Fruit fly (Drosophila melanogaster): ENCODE measurements around the gene CG43219.

Gene CG43219

DNA sequence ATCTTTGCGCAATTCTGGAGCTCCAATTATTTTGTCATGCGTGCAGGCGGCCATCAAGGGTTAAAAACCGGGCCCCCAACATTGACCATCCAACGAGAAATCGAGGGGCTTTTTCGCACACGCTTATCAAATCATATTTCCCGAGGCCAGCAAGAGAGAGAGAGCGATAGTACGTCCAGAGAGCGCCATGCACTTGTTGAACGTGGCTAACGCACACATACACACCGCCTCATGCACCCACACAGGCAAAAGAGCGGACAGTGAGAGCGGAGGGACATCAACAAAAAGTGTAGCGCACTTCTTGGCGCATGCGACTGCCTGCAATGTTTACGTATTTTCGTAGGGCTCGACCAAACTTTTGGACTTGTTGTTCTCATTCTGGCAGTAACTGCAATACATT, 33.7 kb upstream of the CG43219 start (continued):
- TF ChIP-seq klu (GFP tag; IDR thresholded peaks at IDR 0.05) (no peak), CG13894 (tag; optimal IDR thresholded peaks at IDR 0.05) (peak; percentile 29), caup (GFP tag; optimal IDR thresholded peaks at IDR 0.05; ENCODE audit: severe bottlenecking) (no peak), Trl (optimal IDR thresholded peaks at IDR 0.05) (peak; percentile 27 to 54), Trl (GFP tag; optimal IDR thresholded peaks at IDR 0.05) (no peak), vvl (GFP tag; IDR thresholded peaks at IDR 0.05) (no peak), Ptx1 (GFP tag; IDR thresholded peaks at IDR 0.05) (no peak), Poxn (GFP tag; IDR thresholded peaks at IDR 0.05) (no peak)

DNA sequence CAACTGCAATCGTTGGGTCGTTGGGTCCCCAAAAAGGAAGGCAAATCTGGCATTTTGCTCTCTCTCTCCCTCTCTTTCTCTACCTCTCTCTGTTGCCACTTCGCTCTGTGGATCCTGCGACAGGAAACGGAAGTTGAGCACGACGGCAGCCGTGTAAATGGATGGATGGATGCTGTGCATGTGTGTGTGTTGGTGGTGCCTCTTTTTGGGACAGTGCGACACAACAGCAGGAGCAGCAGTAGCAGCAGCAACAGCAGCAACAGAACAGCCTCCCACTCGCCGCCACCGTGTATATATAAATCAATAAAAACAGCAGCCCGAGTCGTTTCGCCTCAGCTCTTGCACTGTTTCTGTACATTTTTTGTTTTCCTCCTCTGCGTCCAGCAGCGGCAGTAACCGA, 28.2 kb upstream of the CG43219 start:
- TF ChIP-seq zfh1 (GFP tag; IDR thresholded peaks at IDR 0.05) (no peak), CG13123 (GFP tag; optimal IDR thresholded peaks at IDR 0.05) (no peak), CG18619 (GFP tag; optimal IDR thresholded peaks at IDR 0.05) (no peak), CG7987 (GFP tag; optimal IDR thresholded peaks at IDR 0.05) (no peak), emc (GFP tag; optimal IDR thresholded peaks at IDR 0.05) (no peak), ro (GFP tag; IDR thresholded peaks at IDR 0.05) (no peak), Kr (GFP tag; optimal IDR thresholded peaks at IDR 0.05) (no peak), luna (GFP tag; optimal IDR thresholded peaks at IDR 0.05) (no peak), CG17385 (GFP tag; optimal IDR thresholded peaks at IDR 0.05) (peak; percentile 38), CG17359 (tag; optimal IDR thresholded peaks at IDR 0.05) (no peak), pho (GFP tag; optimal IDR thresholded peaks at IDR 0.05) (no peak), eyg (GFP tag; optimal IDR thresholded peaks at IDR 0.05) (no peak), lab (GFP tag; optimal IDR thresholded peaks at IDR 0.05) (peak; percentile 61), pnt (GFP tag; optimal IDR thresholded peaks at IDR 0.05) (no peak), CG17912 (GFP tag; optimal IDR thresholded peaks at IDR 0.05) (no peak), CG13775 (GFP tag; optimal IDR thresholded peaks at IDR 0.05) (no peak), Awh (GFP tag; IDR thresholded peaks at IDR 0.05) (no peak), CG8089 (GFP tag; optimal IDR thresholded peaks at IDR 0.05) (no peak), Opbp (GFP tag; IDR thresholded peaks at IDR 0.05; ENCODE audit: partially characterized antibody) (no peak), Ets97D (GFP tag; optimal IDR thresholded peaks at IDR 0.05) (peak; percentile 67), CG15514 (GFP tag; optimal IDR thresholded peaks at IDR 0.05) (peak; percentile 32), CG16779 (GFP tag; IDR thresholded peaks at IDR 0.05) (peak; percentile 56; the same call in 1 of the 2 replicates), ci (GFP tag; IDR thresholded peaks at IDR 0.05) (0 out of 3 replicates have a peak, but pooled peaks have one; percentile 10), jigr1 (GFP tag; IDR thresholded peaks at IDR 0.05) (no peak), CG33557 (GFP tag; optimal IDR thresholded peaks at IDR 0.05) (no peak), pros (GFP tag; optimal IDR thresholded peaks at IDR 0.05) (no peak), Hmr (GFP tag; optimal IDR thresholded peaks at IDR 0.05) (peak; percentile 21), CG7839 (tag; optimal IDR thresholded peaks at IDR 0.05) (no peak), CG18476 (GFP tag; optimal IDR thresholded peaks at IDR 0.05) (no peak), Med (GFP tag) (peak; percentile 80), CG6765 (GFP tag; optimal IDR thresholded peaks at IDR 0.05) (peak; percentile 60), crp (GFP tag; optimal IDR thresholded peaks at IDR 0.05) (no peak), CG30403 (GFP tag; optimal IDR thresholded peaks at IDR 0.05) (no peak), CG34376 (GFP tag; optimal IDR thresholded peaks at IDR 0.05) (peak; percentile 65), CG14441 (GFP tag; IDR thresholded peaks at IDR 0.05) (no peak), phol (tag; optimal IDR thresholded peaks at IDR 0.05) (no peak), Trl (optimal IDR thresholded peaks at IDR 0.05) (peak; percentile 24 to 25), Trl (GFP tag; optimal IDR thresholded peaks at IDR 0.05) (no peak), nerfin-1 (tag; optimal IDR thresholded peaks at IDR 0.05) (no peak), unpg (GFP tag; optimal IDR thresholded peaks at IDR 0.05) (no peak), CG6854 (GFP tag; optimal IDR thresholded peaks at IDR 0.05) (peak; percentile 33), CG10274 (GFP tag; optimal IDR thresholded peaks at IDR 0.05) (no peak), gt (GFP tag; IDR thresholded peaks at IDR 0.05) (no peak), vfl (GFP tag; optimal IDR thresholded peaks at IDR 0.05) (no peak)

Data from whole organism, embryonic.